Worm (Caenorhabditis elegans) whole organism, early embryonic: Measurements from ENCODE around the gene Y57G11C.3.

Experiments
- ama-1 ChIP-seq: fragments of 150-350 bp; optimal IDR thresholded peaks from 2 replicates; lab custom pipeline; 2014
- sea-1 ChIP-seq: fragments of 200-800 bp; sonication (Bioruptor generic); conservative IDR thresholded peaks from 2 replicates; pipeline ENCODE4 v1.3.6; 2022; ENCODE audit warnings: missing genetic modification characterization, missing compliant biosample characterization

DNA sequence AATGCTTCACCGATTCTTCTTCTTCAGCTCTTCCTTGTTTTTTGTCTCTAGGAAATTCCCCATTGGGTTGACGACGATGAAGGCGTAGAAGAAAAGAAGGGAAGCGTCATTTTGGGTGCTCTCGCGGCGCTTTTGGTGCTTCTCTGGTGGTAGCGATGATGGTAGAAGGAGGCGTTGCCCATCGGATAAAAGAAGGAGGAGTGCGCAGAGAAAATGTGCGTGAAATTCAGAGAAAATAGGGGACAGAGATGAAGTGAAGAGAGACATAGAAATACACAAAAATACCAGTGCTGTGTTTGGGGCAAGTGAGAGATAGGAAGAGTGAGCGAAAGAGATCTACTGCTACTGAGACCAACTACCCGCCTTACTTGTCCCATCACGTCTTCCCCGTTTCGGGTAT lies 38.9 kb downstream of the Y57G11C.3 start, which contains the start of gene oig-5:
- no peak for TF ChIP-seq ama-1 (lab: Kevin White, UChicago)
- TF ChIP-seq sea-1 (GFP tag; lab: Robert Waterston, UW) = no peak
